Worm (Caenorhabditis elegans) whole organism, L1 larva: ENCODE measurements around the gene ddl-2.
A peak's percentile ranks its signal among the peaks of the same experiment; 100 is the strongest.

Experiments
- C34B4.2 ChIP-seq: sonication (generic microtip); optimal IDR thresholded peaks from 2 replicates; lab custom pipeline; 2017; ENCODE audit warnings: mild to moderate bottlenecking, missing genetic modification characterization, missing compliant biosample characterization
- Y116A8C.19 ChIP-seq: sonication (generic microtip); optimal IDR thresholded peaks from 2 replicates; lab custom pipeline; 2016; ENCODE audit warnings: missing compliant biosample characterization, missing genetic modification characterization, borderline replicate concordance
- alr-1 ChIP-seq: fragments of 200-800 bp; sonication (Bioruptor generic); optimal IDR thresholded peaks from 2 replicates; lab custom pipeline; 2018; ENCODE audit warnings: borderline replicate concordance, mild to moderate bottlenecking, missing genetic modification characterization, missing compliant biosample characterization
- aly-2 ChIP-seq: fragments of 150-350 bp; optimal IDR thresholded peaks from 2 replicates; lab custom pipeline; 2014; ENCODE audit warnings: missing biosample characterization, missing genetic modification characterization
- blmp-1 ChIP-seq: fragments of 150-350 bp; optimal IDR thresholded peaks from 2 replicates; lab custom pipeline; 2014; ENCODE audit warnings: missing biosample characterization, missing genetic modification characterization
- ceh-63 ChIP-seq: fragments of 200-800 bp; sonication (Bioruptor generic); optimal IDR thresholded peaks from 2 replicates; lab custom pipeline; 2018; ENCODE audit warnings: mild to moderate bottlenecking, missing genetic modification characterization, missing compliant biosample characterization
- ceh-8 ChIP-seq: fragments of 200-800 bp; sonication (Bioruptor generic); optimal IDR thresholded peaks from 2 replicates; lab custom pipeline; 2018; ENCODE audit warnings: mild to moderate bottlenecking, missing genetic modification characterization, moderate library complexity, missing compliant biosample characterization
- ces-1 ChIP-seq: fragments of 150-350 bp; optimal IDR thresholded peaks from 2 replicates; lab custom pipeline; 2014; ENCODE audit warnings: missing biosample characterization, missing genetic modification reagents, missing genetic modification characterization
- dpl-1 ChIP-seq, 3 experiments: fragments of 150-350 bp in 2 of 3; sonication (generic microtip) in 1 of 3; optimal IDR thresholded peaks; 2 replicates each; lab custom pipeline; 2014 to 2017; ENCODE audit warnings: missing biosample characterization in 3 of 3, missing genetic modification characterization in 3 of 3, missing genetic modification reagents in 3 of 3
- efl-1 ChIP-seq, 4 experiments: fragments of 150-350 bp; optimal IDR thresholded peaks in 3 of 4; peaks in 1 of 4; 1 replicate in 1 of 4; 2 replicates in 3 of 4; lab custom pipeline; 2014; ENCODE audit warnings: missing biosample characterization in 2 of 4, missing genetic modification characterization in 2 of 4, missing genetic modification reagents in 2 of 4
- efl-3 ChIP-seq: fragments of 200-800 bp; sonication (Bioruptor generic); optimal IDR thresholded peaks from 2 replicates; lab custom pipeline; 2018; ENCODE audit warnings: mild to moderate bottlenecking, missing genetic modification characterization, missing compliant biosample characterization
- egl-27 ChIP-seq, 2 experiments: fragments of 150-350 bp in 1 of 2; sonication (generic microtip); optimal IDR thresholded peaks; 3 replicates each; lab custom pipeline; 2017 to 2018; ENCODE audit warnings: missing biosample characterization in 2 of 2, missing genetic modification characterization in 2 of 2, missing genetic modification reagents in 2 of 2
- ets-5 ChIP-seq: fragments of 200-800 bp; sonication (Bioruptor generic); IDR thresholded peaks from 2 replicates; pipeline ENCODE4 v1.3.6; 2022; ENCODE audit warnings: missing genetic modification characterization, missing compliant biosample characterization
- fkh-4 ChIP-seq: sonication (generic microtip); optimal IDR thresholded peaks from 2 replicates; lab custom pipeline; 2016; ENCODE audit warnings: missing compliant biosample characterization, missing genetic modification characterization, borderline replicate concordance
- fkh-8 ChIP-seq: sonication (generic microtip); optimal IDR thresholded peaks from 2 replicates; lab custom pipeline; 2016; ENCODE audit warnings: mild to moderate bottlenecking, missing genetic modification characterization, missing compliant biosample characterization
- grh-1 ChIP-seq: fragments of 200-800 bp; sonication (Bioruptor generic); IDR thresholded peaks from 2 replicates; pipeline ENCODE4 v1.3.6; 2022; ENCODE audit warnings: missing genetic modification reagents, missing genetic modification characterization, missing compliant biosample characterization
- hlh-4 ChIP-seq: sonication (generic microtip); optimal IDR thresholded peaks from 2 replicates; lab custom pipeline; 2016; ENCODE audit warnings: mild to moderate bottlenecking, missing genetic modification characterization, missing compliant biosample characterization
- jun-1 ChIP-seq: fragments of 150-350 bp; optimal IDR thresholded peaks from 2 replicates; lab custom pipeline; 2014; ENCODE audit warnings: missing biosample characterization, missing genetic modification reagents, missing genetic modification characterization
- lin-13 ChIP-seq: fragments of 150-350 bp; optimal IDR thresholded peaks from 2 replicates; lab custom pipeline; 2014; ENCODE audit warnings: missing biosample characterization, missing genetic modification reagents, missing genetic modification characterization
- lin-15B ChIP-seq: fragments of 150-350 bp; sonication (generic microtip); optimal IDR thresholded peaks from 3 replicates; lab custom pipeline; 2014; ENCODE audit warnings: missing biosample characterization, missing genetic modification characterization
- lin-39 ChIP-seq: fragments of 150-350 bp; optimal IDR thresholded peaks from 2 replicates; lab custom pipeline; 2014; ENCODE audit warnings: missing biosample characterization, missing genetic modification reagents, missing genetic modification characterization
- lsy-2 ChIP-seq, 2 experiments: fragments of 150-350 bp; optimal IDR thresholded peaks; 2 replicates each; lab custom pipeline; 2014; ENCODE audit warnings: missing biosample characterization in 2 of 2, missing genetic modification characterization in 2 of 2
- mab-9 ChIP-seq: fragments of 200-800 bp; sonication (Bioruptor generic); IDR thresholded peaks from 2 replicates; pipeline ENCODE4 v1.3.6; 2022; ENCODE audit warnings: missing genetic modification reagents, missing genetic modification characterization, missing compliant biosample characterization
- mep-1 ChIP-seq: fragments of 150-350 bp; optimal IDR thresholded peaks from 2 replicates; lab custom pipeline; 2014; ENCODE audit warnings: missing biosample characterization, missing genetic modification characterization
- nhr-11 ChIP-seq: fragments of 150-350 bp; optimal IDR thresholded peaks from 2 replicates; lab custom pipeline; 2014; ENCODE audit warnings: missing biosample characterization, missing genetic modification characterization
- nhr-19 ChIP-seq: fragments of 200-800 bp; sonication (Bioruptor generic); conservative IDR thresholded peaks from 2 replicates; pipeline ENCODE4 v1.3.6; 2022; ENCODE audit warnings: missing genetic modification characterization, missing compliant biosample characterization
- nhr-237 ChIP-seq: fragments of 150-350 bp; optimal IDR thresholded peaks from 2 replicates; lab custom pipeline; 2014; ENCODE audit warnings: missing biosample characterization, missing genetic modification characterization
- nhr-47 ChIP-seq: sonication (generic microtip); optimal IDR thresholded peaks from 2 replicates; lab custom pipeline; 2016; ENCODE audit warnings: mild to moderate bottlenecking, missing genetic modification characterization, moderate library complexity, missing compliant biosample characterization
- nhr-71 ChIP-seq: sonication (generic microtip); optimal IDR thresholded peaks from 2 replicates; lab custom pipeline; 2016; ENCODE audit warnings: mild to moderate bottlenecking, missing genetic modification characterization, moderate library complexity, missing compliant biosample characterization
- nhr-84 ChIP-seq: sonication (generic microtip); optimal IDR thresholded peaks from 2 replicates; lab custom pipeline; 2017; ENCODE audit warnings: missing biosample characterization, missing genetic modification characterization
- nhr-85 ChIP-seq: sonication (generic microtip); peaks from one replicate; lab custom pipeline; 2016; ENCODE audit warnings: missing genetic modification characterization, inconsistent platforms, missing compliant biosample characterization
- pag-3 ChIP-seq: sonication (generic microtip); optimal IDR thresholded peaks from 2 replicates; lab custom pipeline; 2017; ENCODE audit warnings: missing genetic modification characterization, mild to moderate bottlenecking, missing compliant biosample characterization, antibody characterized with exemption, borderline replicate concordance; ENCODE audit not compliant: insufficient read depth
- rnt-1 ChIP-seq: sonication (generic microtip); optimal IDR thresholded peaks from 2 replicates; lab custom pipeline; 2016; ENCODE audit warnings: mild to moderate bottlenecking, missing genetic modification characterization, moderate library complexity, missing compliant biosample characterization
- snpc-4 ChIP-seq: fragments of 150-350 bp; optimal IDR thresholded peaks from 2 replicates; lab custom pipeline; 2014; ENCODE audit warnings: missing biosample characterization, missing genetic modification characterization
- sptf-1 ChIP-seq: fragments of 150-350 bp; optimal IDR thresholded peaks from 2 replicates; lab custom pipeline; 2014; ENCODE audit warnings: missing biosample characterization, missing genetic modification characterization
- swsn-7 ChIP-seq: sonication (generic microtip); optimal IDR thresholded peaks from 2 replicates; lab custom pipeline; 2016; ENCODE audit warnings: missing genetic modification characterization, missing compliant biosample characterization
- xbp-1 ChIP-seq: sonication (generic microtip); optimal IDR thresholded peaks from 2 replicates; lab custom pipeline; 2016; ENCODE audit warnings: missing genetic modification characterization, missing compliant biosample characterization
- zip-4 ChIP-seq: fragments of 200-800 bp; sonication (Bioruptor generic); optimal IDR thresholded peaks from 2 replicates; lab custom pipeline; 2018; ENCODE audit warnings: mild to moderate bottlenecking, missing genetic modification characterization, moderate library complexity, missing compliant biosample characterization
- ztf-11 ChIP-seq, 2 experiments: sonication (generic microtip); optimal IDR thresholded peaks; 2 replicates each; lab custom pipeline; 2016 to 2017; ENCODE audit warnings: missing genetic modification characterization in 2 of 2, missing biosample characterization in 1 of 2, missing compliant biosample characterization in 1 of 2

The ddl-2 gene

DNA sequence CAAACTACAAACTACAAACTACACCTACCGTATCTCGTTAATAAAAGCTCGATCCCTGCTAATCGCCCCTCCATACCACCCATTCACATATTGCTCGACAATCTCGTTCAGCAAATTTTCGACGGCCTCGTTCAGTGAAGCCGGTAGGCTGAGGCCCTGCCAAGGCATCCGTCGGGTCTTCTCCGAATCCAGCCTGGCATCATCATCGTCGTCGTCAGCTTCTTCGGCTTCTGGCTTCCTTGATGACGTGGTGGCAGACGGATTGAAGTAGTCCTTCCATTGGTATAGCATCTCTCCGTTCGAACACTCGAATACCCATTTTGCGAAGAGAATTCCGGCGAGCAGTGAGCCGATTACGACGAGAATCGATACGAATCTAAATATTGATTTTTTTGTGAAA lies 16.8 kb downstream of the ddl-2 start:
- TF ChIP-seq ces-1 (GFP tag; lab: Kevin White, UChicago) (no peak), C34B4.2 (tag; lab: Kevin White, UChicago) (no peak), zip-4 (GFP tag; lab: Kevin White, UChicago) (no peak)

- TF ChIP-seq nhr-85 (tag; lab: Kevin White, UChicago) = no peak
- TF ChIP-seq nhr-11 = no peak
- TF ChIP-seq mep-1 (tag; lab: Kevin White, UChicago) = no peak
- TF ChIP-seq lsy-2 (tag; optimal IDR thresholded peaks at IDR 0.05; lab: Kevin White, UChicago) = no peak
- TF ChIP-seq xbp-1 = no peak
- no peak for TF ChIP-seq efl-3 (GFP tag; lab: Kevin White, UChicago)
- no peak for TF ChIP-seq ets-5 (GFP tag; lab: Robert Waterston, UW)
- TF ChIP-seq lin-13 (GFP tag; lab: Kevin White, UChicago) = no peak
- TF ChIP-seq nhr-19 (GFP tag; lab: Robert Waterston, UW) = no peak
- no peak for TF ChIP-seq ztf-11 (tag; optimal IDR thresholded peaks at IDR 0.05; lab: Kevin White, UChicago)
- no peak for TF ChIP-seq fkh-4 (tag; lab: Kevin White, UChicago)
These were observed 18.3 kb downstream of the ddl-2 start for ce11 chrII:13529131-13529530.

- TF ChIP-seq nhr-85 (tag; lab: Kevin White, UChicago) (peak; percentile 68), swsn-7 (no peak), snpc-4 (tag; lab: Kevin White, UChicago) (peak; percentile 92), sptf-1 (tag; lab: Kevin White, UChicago) (no peak), efl-1 (optimal IDR thresholded peaks at IDR 0.05; lab: Kevin White, UChicago) (no peak), efl-1 (GFP tag; optimal IDR thresholded peaks at IDR 0.05 in 1 of 2; lab: Kevin White, UChicago) (peak in 1 of 2 experiments; percentile 47), nhr-84 (tag; lab: Kevin White, UChicago) (no peak)
These were observed 25.5 kb downstream of the ddl-2 start for ce11 chrII:13521977-13522404.

ce11 chrII:13521179-13521616 lies 26.2 kb downstream of the ddl-2 start:
- TF ChIP-seq hlh-4 (tag; lab: Kevin White, UChicago) = no peak
- TF ChIP-seq dpl-1 (GFP tag; optimal IDR thresholded peaks at IDR 0.05; lab: Kevin White, UChicago) = no peak
- peak; percentile 93 for TF ChIP-seq snpc-4 (tag; lab: Kevin White, UChicago)
- peak; percentile 22 for TF ChIP-seq nhr-19 (GFP tag; lab: Robert Waterston, UW)
- TF ChIP-seq aly-2 = no peak
- TF ChIP-seq alr-1 (tag; lab: Kevin White, UChicago) = no peak
- TF ChIP-seq pag-3 (tag; lab: Kevin White, UChicago) = no peak
- TF ChIP-seq nhr-71 (tag; lab: Kevin White, UChicago) = peak; percentile 26
- no peak for TF ChIP-seq C34B4.2 (tag; lab: Kevin White, UChicago)
- TF ChIP-seq grh-1 (GFP tag; lab: Robert Waterston, UW) = no peak
- no peak for TF ChIP-seq nhr-11
- no peak for TF ChIP-seq jun-1 (tag; lab: Kevin White, UChicago)
- no peak for TF ChIP-seq rnt-1
- TF ChIP-seq nhr-47 (tag; lab: Kevin White, UChicago) = no peak
- TF ChIP-seq efl-1 (optimal IDR thresholded peaks at IDR 0.05; lab: Kevin White, UChicago) = no peak
- peak in 1 of 2 experiments; percentile 52 for TF ChIP-seq efl-1 (GFP tag; optimal IDR thresholded peaks at IDR 0.05 in 1 of 2; lab: Kevin White, UChicago)

DNA sequence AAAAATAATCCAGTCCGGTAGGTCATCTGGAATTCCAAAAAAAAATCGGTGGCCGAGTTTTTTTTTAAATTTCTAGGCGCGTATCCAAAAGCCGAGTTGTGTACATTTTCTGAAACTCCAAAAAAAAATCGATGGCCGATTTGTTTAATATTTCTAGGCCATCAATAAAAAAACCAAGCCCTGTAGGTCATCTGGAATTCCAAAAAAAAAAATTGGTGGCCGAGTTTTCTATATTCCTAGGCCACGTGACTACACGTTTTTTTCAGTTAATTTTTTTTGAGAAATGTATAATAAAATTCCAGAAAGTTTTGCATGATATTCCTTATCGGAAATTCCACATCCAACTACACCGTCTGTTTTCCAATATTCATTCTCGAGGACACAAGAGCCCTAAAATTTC lies 29.8 kb downstream of the ddl-2 start, which contains the start of gene sre-45:
sre-45 (plus strand) TSS at position 301 of the 400 bp plus-strand sequence.
- TF ChIP-seq aly-2 (no peak), egl-27 (tag; optimal IDR thresholded peaks at IDR 0.05; lab: Kevin White, UChicago) (no peak), fkh-4 (tag; lab: Kevin White, UChicago) (no peak), lin-15B (tag; lab: Kevin White, UChicago) (no peak), nhr-71 (tag; lab: Kevin White, UChicago) (no peak), Y116A8C.19 (no peak), lin-39 (tag; lab: Kevin White, UChicago) (no peak), blmp-1 (tag; lab: Kevin White, UChicago) (no peak), nhr-237 (tag; lab: Kevin White, UChicago) (no peak), ces-1 (GFP tag; lab: Kevin White, UChicago) (no peak), ceh-8 (GFP tag; lab: Kevin White, UChicago) (no peak), mab-9 (GFP tag; lab: Robert Waterston, UW) (no peak), ceh-63 (no peak), fkh-8 (tag; lab: Kevin White, UChicago) (no peak)
- TF ChIP-seq, all 84 proteins: peak for 0
